Fruit fly (Drosophila melanogaster) whole organism, embryonic: Measurements from ENCODE around the gene mAChR-B.

Experiments used
- Antp ChIP-seq: fragments of 200-800 bp; sonication (Bioruptor generic); optimal IDR thresholded peaks from 3 replicates; lab custom pipeline; 2016; ENCODE audit warnings: missing biosample characterization, missing genetic modification characterization
- B-H1 ChIP-seq: fragments of 200-800 bp; sonication (Bioruptor generic); IDR thresholded peaks from 3 replicates; pipeline ENCODE4 v1.3.6; 2022; ENCODE audit warnings: missing biosample characterization, missing genetic modification characterization
- CG10267 ChIP-seq: fragments of 200-800 bp; sonication (Bioruptor generic); optimal IDR thresholded peaks from 2 replicates; lab custom pipeline; 2018; ENCODE audit warnings: missing biosample characterization, mild to moderate bottlenecking, missing genetic modification characterization, moderate library complexity
- CG10959 ChIP-seq: fragments of 200-800 bp; sonication (Bioruptor generic); IDR thresholded peaks from 2 replicates; pipeline ENCODE4 v1.3.6; 2022; ENCODE audit warnings: missing biosample characterization, missing genetic modification characterization
- CG11093 ChIP-seq: fragments of 200-800 bp; sonication (Bioruptor generic); IDR thresholded peaks from 3 replicates; pipeline ENCODE4 v1.3.6; 2022; ENCODE audit warnings: missing biosample characterization, missing genetic modification characterization
- CG13624 ChIP-seq: fragments of 200-800 bp; sonication (Bioruptor generic); optimal IDR thresholded peaks from 2 replicates; lab custom pipeline; 2016; ENCODE audit warnings: missing biosample characterization, missing genetic modification characterization
- CG14050 ChIP-seq: fragments of 200-800 bp; sonication (Bioruptor generic); IDR thresholded peaks from 3 replicates; pipeline ENCODE4 v1.3.6; 2022; ENCODE audit warnings: missing biosample characterization, missing genetic modification characterization
- CG14965 ChIP-seq: fragments of 200-800 bp; sonication (Bioruptor generic); optimal IDR thresholded peaks from 2 replicates; lab custom pipeline; 2016; ENCODE audit warnings: missing biosample characterization, missing genetic modification characterization, borderline replicate concordance
- CG15011 ChIP-seq: fragments of 200-800 bp; sonication (Bioruptor generic); optimal IDR thresholded peaks from 3 replicates; lab custom pipeline; 2018; ENCODE audit warnings: missing biosample characterization, mild to moderate bottlenecking, missing genetic modification characterization
- CG17568 ChIP-seq: fragments of 200-800 bp; sonication (Bioruptor generic); optimal IDR thresholded peaks from 2 replicates; lab custom pipeline; 2018; ENCODE audit warnings: missing biosample characterization, mild to moderate bottlenecking, missing genetic modification characterization, moderate library complexity
- CG18619 ChIP-seq: fragments of 200-800 bp; sonication (Bioruptor generic); optimal IDR thresholded peaks from 3 replicates; lab custom pipeline; 2017; ENCODE audit warnings: missing biosample characterization, mild to moderate bottlenecking, missing genetic modification characterization
- CG3281 ChIP-seq: fragments of 200-800 bp; sonication (Bioruptor generic); optimal IDR thresholded peaks from 3 replicates; lab custom pipeline; 2017; ENCODE audit warnings: missing biosample characterization, mild to moderate bottlenecking, missing genetic modification characterization
- CG3847 ChIP-seq: fragments of 200-800 bp; sonication (Bioruptor generic); IDR thresholded peaks from 2 replicates; pipeline ENCODE4 v1.3.6; 2022; ENCODE audit warnings: missing biosample characterization, missing genetic modification characterization
- CG3995 ChIP-seq: fragments of 200-800 bp; sonication (Bioruptor generic); optimal IDR thresholded peaks from 3 replicates; lab custom pipeline; 2016; ENCODE audit warnings: missing biosample characterization, missing genetic modification characterization
- CG4424 ChIP-seq: fragments of 200-800 bp; sonication (Bioruptor generic); optimal IDR thresholded peaks from 3 replicates; lab custom pipeline; 2016; ENCODE audit warnings: missing biosample characterization, missing genetic modification characterization
- CG4617 ChIP-seq: fragments of 200-800 bp; sonication (Bioruptor generic); optimal IDR thresholded peaks from 3 replicates; lab custom pipeline; 2016; ENCODE audit warnings: missing biosample characterization, missing genetic modification characterization, borderline replicate concordance
- CG6765 ChIP-seq: fragments of 200-800 bp; sonication (Bioruptor generic); optimal IDR thresholded peaks from 3 replicates; lab custom pipeline; 2017; ENCODE audit warnings: missing biosample characterization, mild to moderate bottlenecking, missing genetic modification characterization
- CG8944 ChIP-seq: fragments of 200-800 bp; sonication (Bioruptor generic); optimal IDR thresholded peaks from 3 replicates; lab custom pipeline; 2016; ENCODE audit warnings: missing biosample characterization, missing genetic modification characterization
- CrebB ChIP-seq: fragments of 200-800 bp; sonication (Bioruptor generic); optimal IDR thresholded peaks from 3 replicates; lab custom pipeline; 2018; ENCODE audit warnings: missing biosample characterization, mild to moderate bottlenecking, missing genetic modification characterization
- Dll ChIP-seq: fragments of 200-800 bp; sonication (Bioruptor generic); IDR thresholded peaks from 4 replicates; pipeline ENCODE4 v1.3.6; 2022; ENCODE audit warnings: missing biosample characterization, missing genetic modification characterization; ENCODE audit not compliant: partially characterized antibody
- Doc3 ChIP-seq: fragments of 200-800 bp; sonication (Bioruptor generic); IDR thresholded peaks from 3 replicates; pipeline ENCODE4 v1.3.6; 2022; ENCODE audit warnings: missing biosample characterization, missing genetic modification characterization; ENCODE audit not compliant: partially characterized antibody
- ERR ChIP-seq: fragments of 200-800 bp; sonication (Bioruptor generic); optimal IDR thresholded peaks from 2 replicates; lab custom pipeline; 2016; ENCODE audit warnings: missing biosample characterization, missing genetic modification characterization
- HHEX ChIP-seq: fragments of 200-800 bp; sonication (Bioruptor generic); optimal IDR thresholded peaks from 3 replicates; lab custom pipeline; 2017; ENCODE audit warnings: missing biosample characterization, mild to moderate bottlenecking, missing genetic modification characterization, missing genetic modification reagents
- MESR4 ChIP-seq: fragments of 200-800 bp; sonication (Bioruptor generic); optimal IDR thresholded peaks from 2 replicates; lab custom pipeline; 2018; ENCODE audit warnings: missing biosample characterization, mild to moderate bottlenecking, missing genetic modification characterization, moderate library complexity
- Max ChIP-seq: fragments of 200-800 bp; sonication (Bioruptor generic); optimal IDR thresholded peaks from 2 replicates; lab custom pipeline; 2016; ENCODE audit warnings: missing biosample characterization, mild to moderate bottlenecking, missing genetic modification characterization
- Med ChIP-seq: fragments of 200-800 bp; sonication (Bioruptor generic); peaks from one replicate; lab custom pipeline; 2016; ENCODE audit warnings: missing biosample characterization, missing genetic modification characterization, mild to moderate bottlenecking, inconsistent platforms, moderate library complexity
- Myb ChIP-seq: fragments of 200-800 bp; sonication (Bioruptor generic); optimal IDR thresholded peaks from 2 replicates; lab custom pipeline; 2016; ENCODE audit warnings: missing biosample characterization, missing genetic modification characterization
- NFAT ChIP-seq: fragments of 200-800 bp; sonication (Bioruptor generic); IDR thresholded peaks from 2 replicates; pipeline ENCODE4 v1.3.6; 2022; ENCODE audit warnings: missing biosample characterization, missing genetic modification characterization
- TFAM ChIP-seq: fragments of 200-800 bp; sonication (Bioruptor generic); optimal IDR thresholded peaks from 2 replicates; lab custom pipeline; 2017; ENCODE audit warnings: missing biosample characterization, missing genetic modification characterization, inconsistent platforms
- cato ChIP-seq: fragments of 200-800 bp; sonication (Bioruptor generic); optimal IDR thresholded peaks from 2 replicates; lab custom pipeline; 2016; ENCODE audit warnings: missing biosample characterization, missing genetic modification characterization, borderline replicate concordance
- dati ChIP-seq: fragments of 200-800 bp; sonication (Bioruptor generic); IDR thresholded peaks from 2 replicates; pipeline ENCODE4 v1.3.6; 2022; ENCODE audit warnings: missing biosample characterization, missing genetic modification characterization
- esg ChIP-seq: fragments of 200-800 bp; sonication (Bioruptor generic); conservative IDR thresholded peaks from 2 replicates; pipeline ENCODE4 v1.3.6; 2022; ENCODE audit warnings: missing biosample characterization, missing genetic modification characterization
- ewg ChIP-seq: fragments of 200-800 bp; sonication (Bioruptor generic); optimal IDR thresholded peaks from 3 replicates; lab custom pipeline; 2017; ENCODE audit warnings: mild to moderate bottlenecking, missing biosample characterization, missing genetic modification reagents, missing genetic modification characterization
- hkb ChIP-seq, 2 experiments: fragments of 200-800 bp in 1 of 2; fragments of >200 bp in 1 of 2; sonication (Bioruptor generic) in 1 of 2; IDR thresholded peaks in 1 of 2; optimal IDR thresholded peaks in 1 of 2; 2 replicates each; pipeline versions ENCODE4 v1.3.6 to Lab custom; 2017 to 2022; ENCODE audit warnings: missing biosample characterization in 1 of 2, missing genetic modification characterization in 1 of 2
- insv ChIP-seq, 2 experiments: fragments of 200-800 bp; sonication (Bioruptor generic); optimal IDR thresholded peaks; 3 replicates each; lab custom pipeline; 2016 to 2018; ENCODE audit warnings: missing biosample characterization in 2 of 2, missing genetic modification characterization in 2 of 2
- jigr1 ChIP-seq: fragments of 200-800 bp; sonication (Bioruptor generic); IDR thresholded peaks from 3 replicates; pipeline ENCODE4 v1.3.6; 2022; ENCODE audit warnings: missing biosample characterization, missing genetic modification characterization
- klu ChIP-seq: fragments of 200-800 bp; sonication (Bioruptor generic); IDR thresholded peaks from 2 replicates; pipeline ENCODE4 v1.3.6; 2022; ENCODE audit warnings: missing biosample characterization, missing genetic modification characterization
- onecut ChIP-seq: fragments of 200-800 bp; sonication (Bioruptor generic); IDR thresholded peaks from 2 replicates; pipeline ENCODE4 v1.3.6; 2022; ENCODE audit warnings: missing biosample characterization, missing genetic modification characterization
- org-1 ChIP-seq: fragments of 200-800 bp; sonication (Bioruptor generic); optimal IDR thresholded peaks from 2 replicates; lab custom pipeline; 2017; ENCODE audit warnings: missing biosample characterization, missing genetic modification characterization
- pfk ChIP-seq: fragments of 200-800 bp; sonication (Bioruptor generic); optimal IDR thresholded peaks from 2 replicates; lab custom pipeline; 2018; ENCODE audit warnings: missing biosample characterization, mild to moderate bottlenecking, missing genetic modification characterization, moderate library complexity
- pnt ChIP-seq: fragments of 200-800 bp; sonication (Bioruptor generic); optimal IDR thresholded peaks from 3 replicates; lab custom pipeline; 2016; ENCODE audit warnings: missing biosample characterization, missing genetic modification characterization
- pzg ChIP-seq: fragments of 200-800 bp; sonication (Bioruptor generic); optimal IDR thresholded peaks from 3 replicates; lab custom pipeline; 2018; ENCODE audit warnings: missing biosample characterization, mild to moderate bottlenecking, missing genetic modification characterization, moderate library complexity
- ranshi ChIP-seq: fragments of 200-800 bp; sonication (Bioruptor generic); IDR thresholded peaks from 2 replicates; pipeline ENCODE4 v1.3.6; 2022; ENCODE audit warnings: missing biosample characterization, missing genetic modification characterization
- row ChIP-seq: fragments of 200-800 bp; sonication (Bioruptor generic); IDR thresholded peaks from 3 replicates; pipeline ENCODE4 v1.3.6; 2022; ENCODE audit warnings: missing biosample characterization, missing genetic modification characterization
- run ChIP-seq: fragments of 200-800 bp; sonication (Bioruptor generic); optimal IDR thresholded peaks from 3 replicates; lab custom pipeline; 2018; ENCODE audit warnings: missing biosample characterization, mild to moderate bottlenecking, missing genetic modification characterization
- salm ChIP-seq: fragments of 200-800 bp; sonication (Bioruptor generic); optimal IDR thresholded peaks from 2 replicates; lab custom pipeline; 2018; ENCODE audit warnings: missing biosample characterization, mild to moderate bottlenecking, missing genetic modification characterization
- shn ChIP-seq: fragments of 200-800 bp; sonication (Bioruptor generic); optimal IDR thresholded peaks from 3 replicates; lab custom pipeline; 2016; ENCODE audit warnings: missing biosample characterization, missing genetic modification characterization
- slp2 ChIP-seq: fragments of 200-800 bp; sonication (Bioruptor generic); optimal IDR thresholded peaks from 2 replicates; lab custom pipeline; 2016; ENCODE audit warnings: missing biosample characterization, missing genetic modification characterization
- vnd ChIP-seq: fragments of 200-800 bp; sonication (Bioruptor generic); IDR thresholded peaks from 3 replicates; pipeline ENCODE4 v1.3.6; 2022; ENCODE audit warnings: missing biosample characterization, missing genetic modification characterization; ENCODE audit not compliant: partially characterized antibody
- zf30C ChIP-seq: fragments of 200-800 bp; sonication (Bioruptor generic); optimal IDR thresholded peaks from 3 replicates; lab custom pipeline; 2018; ENCODE audit warnings: missing biosample characterization, mild to moderate bottlenecking, missing genetic modification characterization

The mAChR-B gene

DNA sequence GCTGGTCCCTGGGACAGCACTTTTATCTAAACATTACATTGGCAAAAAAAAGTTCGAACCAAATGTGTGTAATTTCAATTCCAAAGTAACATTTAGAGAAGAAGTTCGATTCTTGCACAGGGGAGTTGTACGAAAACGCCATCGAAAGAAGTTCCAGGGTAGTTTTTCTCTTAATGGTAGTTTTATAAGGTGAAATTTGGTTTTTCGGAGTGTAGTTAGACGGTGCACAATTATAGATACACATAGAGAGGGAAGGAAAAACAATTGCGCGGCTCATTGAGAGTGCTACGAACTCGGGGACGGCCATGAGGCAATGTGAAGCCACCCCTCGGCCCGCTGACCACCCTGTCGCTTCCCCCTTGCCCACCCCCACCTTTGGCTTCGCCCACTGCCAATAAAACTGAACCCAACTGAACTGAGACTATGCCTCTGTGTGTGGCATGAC lies 51.1 kb downstream of the mAChR-B start (continued):
- peak; percentile 62 for TF ChIP-seq HHEX (GFP tag; lab: Kevin White, UChicago)
- peak; percentile 63 for TF ChIP-seq CG4424 (GFP tag; lab: Kevin White, UChicago)
- TF ChIP-seq TFAM (GFP tag; lab: Kevin White, UChicago): no peak
- TF ChIP-seq Med (GFP tag; lab: Kevin White, UChicago): peak; percentile 91
- no peak for TF ChIP-seq CG15011
- no peak for TF ChIP-seq insv (GFP tag; optimal IDR thresholded peaks at IDR 0.05; lab: Kevin White, UChicago)
- no peak for TF ChIP-seq MESR4 (GFP tag; lab: Kevin White, UChicago)
- peak; percentile 56 for TF ChIP-seq CG8944 (GFP tag; lab: Kevin White, UChicago)
- no peak for TF ChIP-seq hkb (optimal IDR thresholded peaks at IDR 0.05; lab: Kevin White, UChicago)
- TF ChIP-seq hkb (GFP tag; IDR thresholded peaks at IDR 0.05; lab: Robert Waterston, UW): peak; percentile 61
- TF ChIP-seq CG10959 (GFP tag; lab: Robert Waterston, UW): 0 out of 2 replicates have a peak, but pooled peaks have one; percentile 20
- peak; percentile 46 for TF ChIP-seq B-H1 (GFP tag; lab: Robert Waterston, UW)
- peak; percentile 1 for TF ChIP-seq cato (GFP tag; lab: Kevin White, UChicago)
- no peak for TF ChIP-seq CG14965 (GFP tag; lab: Kevin White, UChicago)
- TF ChIP-seq CG3995 (GFP tag; lab: Kevin White, UChicago): no peak
- no peak for TF ChIP-seq jigr1
- peak; percentile 58 for TF ChIP-seq Antp
- peak; percentile 59 for TF ChIP-seq CG18619 (GFP tag; lab: Kevin White, UChicago)
- no peak for TF ChIP-seq pfk (GFP tag; lab: Kevin White, UChicago)
- TF ChIP-seq CG3281: peak; percentile 41
- TF ChIP-seq dati: peak; percentile 57; the same call in 1 of the 2 replicates
- peak; percentile 34 for TF ChIP-seq Myb (GFP tag; lab: Kevin White, UChicago)
- TF ChIP-seq NFAT (GFP tag; lab: Robert Waterston, UW): 0 out of 2 replicates have a peak, but pooled peaks have one; percentile 27
- peak; percentile 29 for TF ChIP-seq CG10267
- no peak for TF ChIP-seq Dll
- TF ChIP-seq CG17568: peak; percentile 14
- TF ChIP-seq ewg: peak; percentile 37
- TF ChIP-seq row (GFP tag; lab: Robert Waterston, UW): peak; percentile 81
- TF ChIP-seq klu (GFP tag; lab: Robert Waterston, UW): 0 out of 2 replicates have a peak, but pooled peaks have one; percentile 42
- no peak for TF ChIP-seq vnd (GFP tag; lab: Robert Waterston, UW)
- TF ChIP-seq slp2 (GFP tag; lab: Kevin White, UChicago): peak; percentile 44
- peak; percentile 58 for TF ChIP-seq pnt (GFP tag; lab: Kevin White, UChicago)
- peak; percentile 30; the same call in 1 of the 2 replicates for TF ChIP-seq ranshi (GFP tag; lab: Robert Waterston, UW)
- TF ChIP-seq onecut (GFP tag; lab: Robert Waterston, UW): no peak
- peak; percentile 31 for TF ChIP-seq run
- peak; percentile 45; the same call in 1 of the 2 replicates for TF ChIP-seq CG3847
- no peak for TF ChIP-seq pzg (GFP tag; lab: Kevin White, UChicago)
- peak; percentile 47 for TF ChIP-seq CG13624 (GFP tag; lab: Kevin White, UChicago)
- TF ChIP-seq org-1: peak; percentile 57
- TF ChIP-seq CG11093 (GFP tag; lab: Robert Waterston, UW): peak; percentile 60; the same call in 1 of the 3 replicates
- peak; percentile 12 for TF ChIP-seq Max (GFP tag; lab: Kevin White, UChicago)
- peak; percentile 0 for TF ChIP-seq CG4617 (GFP tag; lab: Kevin White, UChicago)
- peak; percentile 52 for TF ChIP-seq zf30C (GFP tag; lab: Kevin White, UChicago)
- no peak for TF ChIP-seq Doc3 (GFP tag; lab: Robert Waterston, UW)
- TF ChIP-seq CG14050 (GFP tag; lab: Robert Waterston, UW): peak; percentile 57; the same call in 2 of the 3 replicates
- peak; percentile 28 for TF ChIP-seq shn (GFP tag; lab: Kevin White, UChicago)
- no peak for TF ChIP-seq salm (tag; lab: Kevin White, UChicago)
- TF ChIP-seq CrebB (tag; lab: Kevin White, UChicago): no peak
- TF ChIP-seq ERR (GFP tag; lab: Kevin White, UChicago): no peak
- peak; percentile 35 for TF ChIP-seq CG6765 (GFP tag; lab: Kevin White, UChicago)
- TF ChIP-seq esg (GFP tag; lab: Robert Waterston, UW): peak; percentile 48
